Worm (Caenorhabditis elegans) whole organism, L3 larva: ENCODE results near the gene F34H10.1.

Experiments
- R02D3.7 ChIP-seq: fragments of 150-350 bp; optimal IDR thresholded peaks from 2 replicates; lab custom pipeline; 2014; ENCODE audit warnings: missing biosample characterization, missing genetic modification characterization
- egl-5 ChIP-seq: fragments of 150-350 bp; optimal IDR thresholded peaks from 2 replicates; lab custom pipeline; 2017; ENCODE audit warnings: missing biosample characterization, missing genetic modification reagents, missing genetic modification characterization, inconsistent platforms
- elt-3 ChIP-seq, 3 experiments: fragments of 150-350 bp in 1 of 3; sonication (generic microtip) in 2 of 3; optimal IDR thresholded peaks; 2 replicates in 2 of 3; 4 replicates in 1 of 3; lab custom pipeline; 2014 to 2017; ENCODE audit warnings: missing biosample characterization in 3 of 3, missing genetic modification characterization in 3 of 3
- fos-1 ChIP-seq: fragments of 150-350 bp; optimal IDR thresholded peaks from 2 replicates; lab custom pipeline; 2014; ENCODE audit warnings: missing biosample characterization, missing genetic modification characterization
- mml-1 ChIP-seq: fragments of 150-350 bp; sonication (generic microtip); optimal IDR thresholded peaks from 3 replicates; lab custom pipeline; 2014; ENCODE audit warnings: missing biosample characterization, missing genetic modification characterization
- nhr-11 ChIP-seq: fragments of 150-350 bp; optimal IDR thresholded peaks from 2 replicates; lab custom pipeline; 2014; ENCODE audit warnings: missing biosample characterization, missing genetic modification characterization
- nhr-43 ChIP-seq: sonication (generic microtip); optimal IDR thresholded peaks from 2 replicates; lab custom pipeline; 2016; ENCODE audit warnings: mild to moderate bottlenecking, missing genetic modification characterization, missing compliant biosample characterization; ENCODE audit not compliant: poor library complexity, severe bottlenecking
- pha-4 ChIP-seq: fragments of 150-350 bp; optimal IDR thresholded peaks from 2 replicates; lab custom pipeline; 2014; ENCODE audit warnings: missing biosample characterization, missing genetic modification reagents, missing genetic modification characterization
- sea-2 ChIP-seq: fragments of 150-350 bp; sonication (generic microtip); optimal IDR thresholded peaks from 4 replicates; lab custom pipeline; 2014; ENCODE audit warnings: missing biosample characterization, missing genetic modification reagents, missing genetic modification characterization
- snpc-4 ChIP-seq: fragments of 150-350 bp; optimal IDR thresholded peaks from 2 replicates; lab custom pipeline; 2014; ENCODE audit warnings: missing biosample characterization, missing genetic modification characterization

- TF ChIP-seq fos-1 (tag; lab: Kevin White, UChicago) (no peak), elt-3 (tag; optimal IDR thresholded peaks at IDR 0.05; lab: Kevin White, UChicago) (no peak), nhr-43 (tag; lab: Kevin White, UChicago) (no peak), egl-5 (tag; lab: Kevin White, UChicago) (no peak), pha-4 (tag; lab: Kevin White, UChicago) (no peak), R02D3.7 (tag; lab: Kevin White, UChicago) (no peak), mml-1 (tag; lab: Kevin White, UChicago) (no peak), nhr-11 (no peak), snpc-4 (tag; lab: Kevin White, UChicago) (no peak), sea-2 (GFP tag; lab: Kevin White, UChicago) (no peak)
Measured at ce11 chrX:9640902-9641301, 15.0 kb downstream of the F34H10.1 start.
